Worm (Caenorhabditis elegans): Measurements from ENCODE around the gene miz-1.

The miz-1 gene

DNA sequence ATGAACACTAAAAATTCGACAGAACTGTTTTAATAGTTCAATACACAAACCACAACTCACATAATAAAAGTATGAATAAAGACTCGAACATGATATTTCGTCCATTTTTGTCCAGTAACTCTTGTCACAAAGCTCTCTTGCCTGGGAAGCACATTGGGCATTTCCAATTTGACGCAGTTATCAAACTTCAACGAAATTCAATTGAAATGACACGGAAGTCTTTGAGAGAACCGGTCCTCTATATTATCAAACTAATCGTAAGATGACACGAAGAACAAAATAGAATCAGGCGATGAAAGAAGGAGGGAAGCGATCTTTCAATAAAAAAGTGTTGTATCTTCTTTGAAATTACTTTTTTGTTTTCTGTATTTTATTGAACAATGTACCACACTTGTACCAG, 42.9 kb downstream of the miz-1 start, which contains the start of gene T11G6.3:
TSS of gene T11G6.3 (minus strand) at position 189 of the 400 bp plus-strand sequence.
- TF ChIP-seq ztf-1 (GFP tag; conservative IDR thresholded peaks at IDR 0.05) (no peak), nhr-25 (tag; optimal IDR thresholded peaks at IDR 0.05) (peak; percentile 25)

DNA sequence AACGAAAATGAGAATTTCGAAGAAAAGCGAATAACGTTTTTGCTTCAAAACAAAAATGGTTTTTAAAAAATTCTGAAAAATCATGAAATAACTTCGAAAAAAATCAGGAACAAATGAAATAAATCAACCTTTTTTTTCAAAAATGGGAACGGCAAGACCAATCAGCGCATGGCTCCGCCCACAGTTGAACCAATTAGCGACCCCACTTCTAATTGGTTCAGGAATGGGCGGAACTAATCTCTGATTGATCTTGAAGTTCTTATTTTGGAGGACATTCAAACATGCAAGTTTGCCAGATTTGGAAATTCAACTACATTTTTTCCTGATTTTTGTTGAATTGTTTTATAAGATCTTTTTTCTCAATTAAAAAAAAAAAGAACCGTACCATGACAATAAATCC, 43.7 kb downstream of the miz-1 start:
- TF ChIP-seq aly-2 (tag; optimal IDR thresholded peaks at IDR 0.05) (no peak), lsy-2 (tag; optimal IDR thresholded peaks at IDR 0.05) (no peak), gmeb-1 (tag; optimal IDR thresholded peaks at IDR 0.05) (no peak), nhr-11 (tag; optimal IDR thresholded peaks at IDR 0.05) (no peak), egl-27 (tag; optimal IDR thresholded peaks at IDR 0.05) (no peak), fos-1 (tag; optimal IDR thresholded peaks at IDR 0.05) (no peak), ceh-16 (tag; optimal IDR thresholded peaks at IDR 0.05) (no peak)

- TF ChIP-seq fos-1 (tag; optimal IDR thresholded peaks at IDR 0.05) (peak; percentile 88), nhr-77 (tag; optimal IDR thresholded peaks at IDR 0.05) (no peak), ztf-1 (GFP tag; conservative IDR thresholded peaks at IDR 0.05) (no peak), unc-55 (GFP tag; optimal IDR thresholded peaks at IDR 0.05) (peak; percentile 47), crh-2 (tag; optimal IDR thresholded peaks at IDR 0.05) (peak; percentile 64), R02D3.7 (tag; optimal IDR thresholded peaks at IDR 0.05) (no peak), C34F6.9 (tag; optimal IDR thresholded peaks at IDR 0.05) (peak; percentile 31), nhr-129 (tag; optimal IDR thresholded peaks at IDR 0.05) (peak; percentile 63), lsy-2 (tag; optimal IDR thresholded peaks at IDR 0.05) (peak in 1 of 2 experiments; percentile 32)
These were observed 46.3 kb downstream of the miz-1 start, which contains the start of the genes T11G6.2 and hars-1 for ce11 chrIV:10858300-10859016. TSS of gene T11G6.2 (minus strand) at chrIV:10858496. TSS of gene hars-1 (plus strand) at chrIV:10858957.

DNA sequence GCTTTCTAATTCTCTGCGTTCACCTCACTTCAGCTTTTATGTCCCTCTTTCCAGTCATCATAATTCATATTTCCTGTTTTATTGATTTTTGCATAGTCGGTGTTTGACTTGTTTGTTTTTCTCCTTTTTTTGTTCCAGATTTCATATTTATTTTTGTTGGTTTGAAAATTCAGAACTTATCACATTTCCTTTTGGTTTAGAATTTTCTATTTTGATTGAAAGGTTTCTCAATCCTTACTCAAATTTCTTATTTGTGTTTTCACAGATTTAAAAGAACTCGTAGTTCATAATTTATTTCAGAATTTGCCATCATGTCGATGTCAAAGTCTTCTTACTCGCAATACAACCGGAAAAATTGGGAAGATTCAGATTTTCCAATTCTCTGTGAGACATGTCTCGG, 48.9 kb downstream of the miz-1 start, which contains the start of gene rbm-22:
TSS of gene rbm-22 (plus strand) at position 301 of the 400 bp plus-strand sequence.
- TF ChIP-seq dmd-4 (tag; optimal IDR thresholded peaks at IDR 0.05): no peak
- TF ChIP-seq R02D3.7 (tag; optimal IDR thresholded peaks at IDR 0.05): no peak
- no peak for TF ChIP-seq snpc-4 (tag; optimal IDR thresholded peaks at IDR 0.05)
- no peak for TF ChIP-seq nhr-11 (tag; optimal IDR thresholded peaks at IDR 0.05)
- TF ChIP-seq egl-27 (tag; optimal IDR thresholded peaks at IDR 0.05): no peak
- TF ChIP-seq nhr-77 (tag; optimal IDR thresholded peaks at IDR 0.05): no peak
- TF ChIP-seq crh-2 (tag; optimal IDR thresholded peaks at IDR 0.05): no peak
- TF ChIP-seq unc-55 (GFP tag; optimal IDR thresholded peaks at IDR 0.05): no peak
- no peak for TF ChIP-seq mdl-1 (tag; optimal IDR thresholded peaks at IDR 0.05)
- TF ChIP-seq peb-1 (tag; optimal IDR thresholded peaks at IDR 0.05): no peak
- TF ChIP-seq gmeb-1 (tag; optimal IDR thresholded peaks at IDR 0.05): no peak

DNA sequence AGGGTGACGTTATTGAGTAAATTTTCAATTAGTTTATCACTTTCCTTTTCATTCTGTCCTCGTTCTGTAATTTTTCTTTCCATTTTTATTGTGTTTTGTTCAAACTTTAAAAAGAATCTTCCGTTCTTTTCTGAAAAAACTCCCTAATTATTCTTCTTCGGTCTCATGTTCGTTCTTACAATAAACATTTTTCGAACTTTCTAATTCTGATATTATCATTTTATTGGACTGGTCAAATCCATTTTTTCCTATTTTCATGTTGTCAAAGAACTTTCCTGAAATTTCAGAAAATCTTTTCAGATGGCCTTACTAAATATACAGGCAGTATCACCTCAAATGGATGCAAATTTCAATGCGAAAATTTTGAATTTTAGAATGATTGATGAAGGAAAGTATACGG, 51.8 kb downstream of the miz-1 start, which contains the start of gene nish-1:
TSS of gene nish-1 (plus strand) at position 301 of the 400 bp plus-strand sequence.
- TF ChIP-seq nhr-21 (tag; optimal IDR thresholded peaks at IDR 0.05) (no peak), egl-27 (tag; optimal IDR thresholded peaks at IDR 0.05) (no peak), elt-1 (tag; optimal IDR thresholded peaks at IDR 0.05) (no peak), ZK546.5 (tag; optimal IDR thresholded peaks at IDR 0.05) (no peak), C34F6.9 (tag; optimal IDR thresholded peaks at IDR 0.05) (no peak), gmeb-1 (tag; optimal IDR thresholded peaks at IDR 0.05) (no peak), nhr-12 (tag; optimal IDR thresholded peaks at IDR 0.05) (no peak), blmp-1 (tag; optimal IDR thresholded peaks at IDR 0.05; ENCODE audit: insufficient read depth) (no peak), ama-1 (optimal IDR thresholded peaks at IDR 0.05) (no peak)

DNA sequence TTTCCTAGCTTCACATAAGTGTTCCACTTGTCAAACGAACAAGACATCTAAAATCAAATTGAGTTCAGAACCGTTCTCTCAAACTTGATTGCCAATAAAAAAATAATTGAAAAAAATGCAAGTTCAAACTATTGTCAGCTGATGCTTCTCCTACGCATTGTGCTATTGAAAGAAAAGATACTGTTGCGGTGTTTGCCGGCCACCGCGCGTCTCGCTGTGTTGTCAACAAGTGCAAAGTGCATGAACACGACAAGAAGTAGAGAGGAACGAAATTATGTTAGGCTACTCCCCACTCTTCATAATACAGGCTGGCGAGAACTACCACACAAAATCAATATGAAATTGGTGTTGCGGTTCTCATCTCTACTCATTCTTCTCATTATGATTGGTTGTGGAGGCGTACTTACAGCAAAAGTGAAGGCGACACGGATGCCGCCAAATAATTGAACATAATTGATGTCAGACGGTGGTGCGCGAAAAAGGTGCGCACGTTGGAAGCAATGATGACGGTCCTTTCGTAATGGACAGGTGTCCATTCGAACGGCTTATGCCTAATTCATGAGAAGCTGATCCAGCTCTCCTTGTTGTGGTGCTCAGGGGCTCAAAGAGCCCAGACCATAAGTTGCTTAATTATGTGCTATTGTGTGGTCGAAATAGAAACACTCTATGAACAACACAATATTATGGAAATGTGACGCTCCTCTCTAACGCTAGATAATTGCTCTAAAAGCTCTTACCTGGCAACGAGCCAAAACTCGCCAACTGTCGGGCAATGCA, 55.4 kb downstream of the miz-1 start:
- no peak for TF ChIP-seq elt-1 (tag; optimal IDR thresholded peaks at IDR 0.05)
- no peak for TF ChIP-seq lin-39 (tag; optimal IDR thresholded peaks at IDR 0.05)
- TF ChIP-seq nhr-23 (tag; optimal IDR thresholded peaks at IDR 0.05): no peak
- no peak for TF ChIP-seq mdl-1 (tag; optimal IDR thresholded peaks at IDR 0.05)
- TF ChIP-seq gmeb-1 (tag; optimal IDR thresholded peaks at IDR 0.05): no peak
